Fruit fly (Drosophila melanogaster): ENCODE data around the gene RpS10a.

Gene RpS10a

DNA sequence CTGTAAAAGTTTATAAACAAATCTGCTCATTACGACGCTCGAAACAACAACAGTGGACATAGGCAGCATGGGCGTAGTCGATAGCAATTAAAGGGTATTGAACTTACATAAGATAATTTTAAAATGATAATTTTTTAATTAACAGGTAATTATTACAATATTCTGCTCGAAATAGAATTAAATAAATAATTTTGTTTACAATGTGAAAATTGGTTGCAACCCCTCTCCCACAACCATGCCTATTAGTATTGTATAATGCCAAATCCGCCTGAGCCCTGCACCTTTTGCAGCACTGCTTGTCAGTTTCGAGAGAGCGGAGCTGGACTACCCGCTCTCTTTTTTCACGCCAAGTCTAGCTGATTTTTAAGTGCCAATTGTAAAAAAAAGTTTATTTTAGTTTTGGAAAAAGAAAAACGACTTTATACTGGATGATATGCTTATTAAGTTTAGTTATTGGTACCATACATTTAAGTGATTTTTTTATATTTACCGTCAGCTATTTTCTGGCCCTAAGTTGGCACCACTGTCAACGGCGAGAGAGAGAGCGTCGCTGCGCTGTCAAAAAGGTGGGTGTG, 16.5 kb upstream of the RpS10a start, which contains the start of the genes CG5611 and Mtl (continued):
- TF ChIP-seq p53 (GFP tag; optimal IDR thresholded peaks at IDR 0.05) = peak; percentile 86
- peak; percentile 99 for TF ChIP-seq sim (GFP tag; IDR thresholded peaks at IDR 0.05)
- no peak for TF ChIP-seq zen2 (GFP tag; IDR thresholded peaks at IDR 0.05; ENCODE audit: partially characterized antibody)
- TF ChIP-seq Doc3 (GFP tag; IDR thresholded peaks at IDR 0.05; ENCODE audit: partially characterized antibody) = 0 out of 3 replicates have a peak, but pooled peaks have one; percentile 35
- peak; percentile 100 for TF ChIP-seq Meics (GFP tag; optimal IDR thresholded peaks at IDR 0.05)
- peak; percentile 99 for TF ChIP-seq CG15011 (GFP tag; optimal IDR thresholded peaks at IDR 0.05)
- TF ChIP-seq fd3F (GFP tag; optimal IDR thresholded peaks at IDR 0.05) = peak; percentile 100
- TF ChIP-seq gsb (GFP tag; IDR thresholded peaks at IDR 0.05) = peak; percentile 100
- TF ChIP-seq ato (GFP tag; IDR thresholded peaks at IDR 0.05; ENCODE audit: partially characterized antibody) = no peak
- TF ChIP-seq Blimp-1 (GFP tag; optimal IDR thresholded peaks at IDR 0.05) = peak; percentile 99
- peak; percentile 99 for TF ChIP-seq CG33557 (GFP tag; optimal IDR thresholded peaks at IDR 0.05)
- TF ChIP-seq Rfx (GFP tag; IDR thresholded peaks at IDR 0.05) = peak; percentile 100
- TF ChIP-seq BtbVII (GFP tag; optimal IDR thresholded peaks at IDR 0.05) = peak; percentile 99
- peak; percentile 99 for TF ChIP-seq Optix (GFP tag; IDR thresholded peaks at IDR 0.05)
- TF ChIP-seq ash1 (GFP tag; optimal IDR thresholded peaks at IDR 0.05) = peak; percentile 96
- peak; percentile 98 for TF ChIP-seq kah (GFP tag; optimal IDR thresholded peaks at IDR 0.05)
- TF ChIP-seq CG8089 (GFP tag; optimal IDR thresholded peaks at IDR 0.05) = peak; percentile 96
- peak; percentile 89 for TF ChIP-seq NK7.1 (GFP tag; optimal IDR thresholded peaks at IDR 0.05)
- TF ChIP-seq CG1792 (GFP tag; optimal IDR thresholded peaks at IDR 0.05) = peak; percentile 95
- peak; percentile 94 for TF ChIP-seq CG5180 (GFP tag; optimal IDR thresholded peaks at IDR 0.05)
- TF ChIP-seq sens-2 (GFP tag; IDR thresholded peaks at IDR 0.05) = peak; percentile 99
- peak; percentile 100 for TF ChIP-seq CG3726 (GFP tag; IDR thresholded peaks at IDR 0.05)
- TF ChIP-seq Antp (GFP tag; optimal IDR thresholded peaks at IDR 0.05) = peak; percentile 94
- TF ChIP-seq Sox100B (GFP tag; optimal IDR thresholded peaks at IDR 0.05) = peak; percentile 99
- TF ChIP-seq Awh (GFP tag; IDR thresholded peaks at IDR 0.05) = peak; percentile 100
- peak; percentile 99 for TF ChIP-seq Pdp1 (GFP tag; optimal IDR thresholded peaks at IDR 0.05)
- peak; percentile 100 for TF ChIP-seq zfh1 (GFP tag; IDR thresholded peaks at IDR 0.05)
- TF ChIP-seq prd (optimal IDR thresholded peaks at IDR 0.05) = no peak
- peak; percentile 100 for TF ChIP-seq prd (GFP tag; IDR thresholded peaks at IDR 0.05)
- TF ChIP-seq sc (optimal IDR thresholded peaks at IDR 0.05) = no peak
- peak; percentile 99 for TF ChIP-seq sc (GFP tag; optimal IDR thresholded peaks at IDR 0.05)
- peak; percentile 100 for TF ChIP-seq wor (GFP tag; IDR thresholded peaks at IDR 0.05)
- peak; percentile 98 for TF ChIP-seq CG10431 (GFP tag; optimal IDR thresholded peaks at IDR 0.05)
- TF ChIP-seq phol (tag; optimal IDR thresholded peaks at IDR 0.05) = peak; percentile 100
- TF ChIP-seq CG17802 (tag; optimal IDR thresholded peaks at IDR 0.05) = peak; percentile 95
- TF ChIP-seq CG7556 (GFP tag; optimal IDR thresholded peaks at IDR 0.05) = peak; percentile 99
- TF ChIP-seq chm (GFP tag; IDR thresholded peaks at IDR 0.05) = peak; percentile 100
- peak; percentile 100 for TF ChIP-seq danr (GFP tag; IDR thresholded peaks at IDR 0.05)
- peak; percentile 93 for TF ChIP-seq luna (GFP tag; optimal IDR thresholded peaks at IDR 0.05)
- peak; percentile 93 for TF ChIP-seq shn (GFP tag; optimal IDR thresholded peaks at IDR 0.05)
- 0 out of 3 replicates have a peak, but pooled peaks have one; percentile 43 for TF ChIP-seq CG16813 (GFP tag; IDR thresholded peaks at IDR 0.05; ENCODE audit: partially characterized antibody)
- TF ChIP-seq CG1603 (tag; optimal IDR thresholded peaks at IDR 0.05) = peak; percentile 99
- no peak for TF ChIP-seq CG1832 (GFP tag; optimal IDR thresholded peaks at IDR 0.05)
- TF ChIP-seq NC2β (GFP tag; optimal IDR thresholded peaks at IDR 0.05) = peak; percentile 96
- peak; percentile 100 for TF ChIP-seq sens (GFP tag)
- peak; percentile 100 for TF ChIP-seq CG8765 (GFP tag; IDR thresholded peaks at IDR 0.05)
- TF ChIP-seq ind (GFP tag; optimal IDR thresholded peaks at IDR 0.05) = peak; percentile 100
- TF ChIP-seq kay (GFP tag; optimal IDR thresholded peaks at IDR 0.05) = peak; percentile 99
- TF ChIP-seq toy (GFP tag; IDR thresholded peaks at IDR 0.05) = peak; percentile 100
- TF ChIP-seq cg (GFP tag; optimal IDR thresholded peaks at IDR 0.05) = peak; percentile 74
